4 worm cellular contexts compared by ENCODE assay signal in genomic region chrIV:8629609-8630052, ce11.
TF ChIP-seq lines count a peak whose summit lies in the region.

No protein-coding gene starts in this region.

TF ChIP-seq in whole organism, L2 larva, 48 proteins besides CTCF, POLR2A, EP300 and RAD21 (continues in another document):
- no peak for TF ChIP-seq ZK546.5 (tag; optimal IDR thresholded peaks at IDR 0.05; lab: Kevin White, UChicago)
- TF ChIP-seq nhr-237 (tag; optimal IDR thresholded peaks at IDR 0.05; lab: Kevin White, UChicago) = no peak
- TF ChIP-seq ztf-11 (tag; optimal IDR thresholded peaks at IDR 0.05; lab: Kevin White, UChicago) = no peak
- TF ChIP-seq blmp-1 (tag; optimal IDR thresholded peaks at IDR 0.05; lab: Kevin White, UChicago; ENCODE audit: insufficient read depth) = no peak
- no peak for TF ChIP-seq ceh-82 (tag; optimal IDR thresholded peaks at IDR 0.05; lab: Kevin White, UChicago)
- no peak for TF ChIP-seq lin-39 (tag; optimal IDR thresholded peaks at IDR 0.05; lab: Kevin White, UChicago)
- TF ChIP-seq nhr-25 (tag; optimal IDR thresholded peaks at IDR 0.05; lab: Kevin White, UChicago) = no peak
- no peak for TF ChIP-seq ama-1 (optimal IDR thresholded peaks at IDR 0.05; lab: Kevin White, UChicago)
- TF ChIP-seq mdl-1 (tag; optimal IDR thresholded peaks at IDR 0.05; lab: Kevin White, UChicago) = peak in 1 of 2 experiments; percentile 36
- TF ChIP-seq C34F6.9 (tag; optimal IDR thresholded peaks at IDR 0.05; lab: Kevin White, UChicago) = peak; percentile 59
- no peak for TF ChIP-seq dmd-4 (tag; optimal IDR thresholded peaks at IDR 0.05; lab: Kevin White, UChicago)
- peak; percentile 59 for TF ChIP-seq crh-2 (tag; optimal IDR thresholded peaks at IDR 0.05; lab: Kevin White, UChicago)
- TF ChIP-seq sma-3 (GFP tag; optimal IDR thresholded peaks at IDR 0.05; lab: Kevin White, UChicago) = no peak
- TF ChIP-seq nhr-6 (tag; optimal IDR thresholded peaks at IDR 0.05; lab: Kevin White, UChicago) = no peak
- peak; percentile 65 for TF ChIP-seq unc-55 (GFP tag; optimal IDR thresholded peaks at IDR 0.05; lab: Kevin White, UChicago)
- TF ChIP-seq F13H6.1 (tag; optimal IDR thresholded peaks at IDR 0.05; lab: Kevin White, UChicago) = peak; percentile 86
- no peak for TF ChIP-seq nhr-12 (tag; optimal IDR thresholded peaks at IDR 0.05; lab: Kevin White, UChicago)
- peak; percentile 61 for TF ChIP-seq ztf-4 (tag; optimal IDR thresholded peaks at IDR 0.05; lab: Kevin White, UChicago)
- TF ChIP-seq nhr-10 (tag; optimal IDR thresholded peaks at IDR 0.05; lab: Kevin White, UChicago) = no peak
- TF ChIP-seq lin-13 (GFP tag; optimal IDR thresholded peaks at IDR 0.05; lab: Kevin White, UChicago) = no peak
- TF ChIP-seq ceh-16 (tag; optimal IDR thresholded peaks at IDR 0.05; lab: Kevin White, UChicago) = no peak
- TF ChIP-seq nhr-11 (tag; optimal IDR thresholded peaks at IDR 0.05; lab: Kevin White, UChicago) = no peak
- TF ChIP-seq R02D3.7 (tag; optimal IDR thresholded peaks at IDR 0.05; lab: Kevin White, UChicago) = no peak
- no peak for TF ChIP-seq elt-3 (tag; optimal IDR thresholded peaks at IDR 0.05; lab: Kevin White, UChicago)

TF ChIP-seq in whole organism, L4 larva, 104 proteins besides CTCF, POLR2A, EP300 and RAD21 (continues in another document):
- TF ChIP-seq mep-1 (tag; optimal IDR thresholded peaks at IDR 0.05; lab: Kevin White, UChicago) (peak; percentile 57), Y105C5A.15 (GFP tag; IDR thresholded peaks at IDR 0.05; lab: Robert Waterston, UW) (no peak), nhr-76 (tag; optimal IDR thresholded peaks at IDR 0.05; lab: Kevin White, UChicago) (no peak), php-3 (GFP tag; IDR thresholded peaks at IDR 0.05; lab: Robert Waterston, UW) (no peak), rbr-2 (tag; optimal IDR thresholded peaks at IDR 0.05; lab: Kevin White, UChicago) (peak; percentile 50), fkh-10 (GFP tag; optimal IDR thresholded peaks at IDR 0.05; lab: Kevin White, UChicago) (peak; percentile 7), mes-2 (tag; optimal IDR thresholded peaks at IDR 0.05; lab: Kevin White, UChicago; ENCODE audit: poor library complexity, severe bottlenecking) (peak; percentile 14), nhr-25 (tag; optimal IDR thresholded peaks at IDR 0.05; lab: Kevin White, UChicago; ENCODE audit: borderline replicate concordance, insufficient read depth) (no peak), hmg-1.1 (GFP tag; IDR thresholded peaks at IDR 0.05; lab: Robert Waterston, UW) (peak; percentile 68), hlh-11 (tag; optimal IDR thresholded peaks at IDR 0.05; lab: Kevin White, UChicago) (peak; percentile 51), set-16 (GFP tag; IDR thresholded peaks at IDR 0.05; lab: Robert Waterston, UW) (peak; percentile 37; the same call in 1 of the 2 replicates), lsy-2 (tag; optimal IDR thresholded peaks at IDR 0.05; lab: Kevin White, UChicago) (peak; percentile 29 to 50), vab-7 (GFP tag; IDR thresholded peaks at IDR 0.05; lab: Robert Waterston, UW) (no peak), dpl-1 (GFP tag; optimal IDR thresholded peaks at IDR 0.05; lab: Kevin White, UChicago) (no peak), aha-1 (tag; lab: Kevin White, UChicago) (peak; percentile 95), nhr-237 (tag; optimal IDR thresholded peaks at IDR 0.05; lab: Kevin White, UChicago) (no peak), unc-62 (GFP tag; optimal IDR thresholded peaks at IDR 0.05 in 1 of 2; lab: Kevin White, UChicago) (peak in 1 of 2 experiments; percentile 96), unc-62 (tag; optimal IDR thresholded peaks at IDR 0.05; lab: Kevin White, UChicago) (no peak), lin-15B (tag; optimal IDR thresholded peaks at IDR 0.05; lab: Kevin White, UChicago) (no peak), hlh-30 (tag; optimal IDR thresholded peaks at IDR 0.05; lab: Kevin White, UChicago; ENCODE audit: insufficient read depth) (peak; percentile 33), Y48G9A.11 (GFP tag; IDR thresholded peaks at IDR 0.05; lab: Robert Waterston, UW) (no peak), tra-1 (GFP tag; IDR thresholded peaks at IDR 0.05; lab: Robert Waterston, UW) (no peak), nhr-11 (tag; optimal IDR thresholded peaks at IDR 0.05; lab: Kevin White, UChicago) (peak; percentile 37), ceh-20 (GFP tag; IDR thresholded peaks at IDR 0.05; lab: Robert Waterston, UW) (no peak)

TF ChIP-seq in whole organism, late embryonic, 69 proteins besides CTCF, POLR2A, EP300 and RAD21:
- TF ChIP-seq unc-55 (GFP tag; optimal IDR thresholded peaks at IDR 0.05; lab: Kevin White, UChicago) = peak; percentile 86
- peak; percentile 62 for TF ChIP-seq ceh-18 (tag; optimal IDR thresholded peaks at IDR 0.05; lab: Kevin White, UChicago)
- TF ChIP-seq tbx-2 (tag; optimal IDR thresholded peaks at IDR 0.05; lab: Kevin White, UChicago) = peak; percentile 37
- TF ChIP-seq nfya-1 (tag; optimal IDR thresholded peaks at IDR 0.05; lab: Kevin White, UChicago) = peak; percentile 64
- TF ChIP-seq madf-2 (tag; optimal IDR thresholded peaks at IDR 0.05; lab: Kevin White, UChicago) = peak; percentile 11
- no peak for TF ChIP-seq pag-3 (tag; optimal IDR thresholded peaks at IDR 0.05; lab: Kevin White, UChicago; ENCODE audit: borderline replicate concordance)
- peak; percentile 12 for TF ChIP-seq lim-6 (tag; optimal IDR thresholded peaks at IDR 0.05; lab: Kevin White, UChicago)
- TF ChIP-seq fkh-6 (tag; optimal IDR thresholded peaks at IDR 0.05; lab: Kevin White, UChicago) = no peak
- no peak for TF ChIP-seq pha-2 (tag; optimal IDR thresholded peaks at IDR 0.05; lab: Kevin White, UChicago)
- TF ChIP-seq F13H6.1 (tag; optimal IDR thresholded peaks at IDR 0.05; lab: Kevin White, UChicago) = no peak
- no peak for TF ChIP-seq rnt-1 (tag; optimal IDR thresholded peaks at IDR 0.05; lab: Kevin White, UChicago)
- TF ChIP-seq hlh-30 (tag; optimal IDR thresholded peaks at IDR 0.05; lab: Kevin White, UChicago; ENCODE audit: insufficient read depth) = no peak
- peak; percentile 37 for TF ChIP-seq ceh-19 (GFP tag; optimal IDR thresholded peaks at IDR 0.05; lab: Kevin White, UChicago)
- peak; percentile 22 for TF ChIP-seq unc-42 (tag; optimal IDR thresholded peaks at IDR 0.05; lab: Kevin White, UChicago)
- peak; percentile 68 for TF ChIP-seq ceh-31 (tag; optimal IDR thresholded peaks at IDR 0.05; lab: Kevin White, UChicago)
TF ChIP-seq in whole organism, late embryonic: peak in this region for 9.

TF ChIP-seq in whole organism, mixed stage, embryonic, 35 proteins besides CTCF, POLR2A, EP300 and RAD21:
- TF ChIP-seq unc-62 (GFP tag; optimal IDR thresholded peaks at IDR 0.05; lab: Kevin White, UChicago) (peak; percentile 67), ceh-39 (tag; optimal IDR thresholded peaks at IDR 0.05; lab: Kevin White, UChicago) (no peak), blmp-1 (tag; optimal IDR thresholded peaks at IDR 0.05; lab: Kevin White, UChicago) (no peak), ceh-43 (GFP tag; optimal IDR thresholded peaks at IDR 0.05; lab: Kevin White, UChicago) (no peak), cnd-1 (tag; optimal IDR thresholded peaks at IDR 0.05; lab: Kevin White, UChicago) (no peak), ham-2 (GFP tag; optimal IDR thresholded peaks at IDR 0.05; lab: Kevin White, UChicago) (no peak), elt-3 (tag; optimal IDR thresholded peaks at IDR 0.05; lab: Kevin White, UChicago) (no peak), bed-3 (GFP tag; optimal IDR thresholded peaks at IDR 0.05; lab: Kevin White, UChicago) (no peak), unc-39 (tag; optimal IDR thresholded peaks at IDR 0.05; lab: Kevin White, UChicago) (no peak), nhr-2 (tag; optimal IDR thresholded peaks at IDR 0.05; lab: Kevin White, UChicago) (no peak), nhr-76 (tag; optimal IDR thresholded peaks at IDR 0.05; lab: Kevin White, UChicago) (no peak), nhr-12 (tag; optimal IDR thresholded peaks at IDR 0.05; lab: Kevin White, UChicago) (no peak), unc-120 (tag; optimal IDR thresholded peaks at IDR 0.05; lab: Kevin White, UChicago; ENCODE audit: poor library complexity, severe bottlenecking) (peak; percentile 94), ces-1 (GFP tag; optimal IDR thresholded peaks at IDR 0.05; lab: Kevin White, UChicago) (peak; percentile 27), elt-1 (tag; optimal IDR thresholded peaks at IDR 0.05; lab: Kevin White, UChicago; ENCODE audit: borderline replicate concordance, insufficient read depth) (no peak), tbx-8 (GFP tag; optimal IDR thresholded peaks at IDR 0.05; lab: Kevin White, UChicago) (no peak), drap-1 (GFP tag; optimal IDR thresholded peaks at IDR 0.05; lab: Kevin White, UChicago) (peak; percentile 4), mls-2 (tag; optimal IDR thresholded peaks at IDR 0.05; lab: Kevin White, UChicago) (no peak), hlh-1 (tag; optimal IDR thresholded peaks at IDR 0.05; lab: Kevin White, UChicago) (peak; percentile 59), sem-2 (GFP tag; optimal IDR thresholded peaks at IDR 0.05; lab: Kevin White, UChicago) (no peak), M03D4.4 (tag; optimal IDR thresholded peaks at IDR 0.05; lab: Kevin White, UChicago) (no peak), mep-1 (tag; optimal IDR thresholded peaks at IDR 0.05; lab: Kevin White, UChicago) (no peak), pha-4 (tag; optimal IDR thresholded peaks at IDR 0.05; lab: Kevin White, UChicago) (no peak), snpc-4 (tag; optimal IDR thresholded peaks at IDR 0.05; lab: Kevin White, UChicago) (no peak), zip-8 (tag; optimal IDR thresholded peaks at IDR 0.05; lab: Kevin White, UChicago) (no peak), lin-13 (tag; optimal IDR thresholded peaks at IDR 0.05; lab: Kevin White, UChicago) (no peak), mab-5 (tag; optimal IDR thresholded peaks at IDR 0.05; lab: Kevin White, UChicago) (no peak), nhr-237 (tag; optimal IDR thresholded peaks at IDR 0.05; lab: Kevin White, UChicago) (peak; percentile 1)
